Fruit fly (Drosophila melanogaster) whole organism, embryonic: ENCODE data around the gene CG14196.

ENCODE experiments used
- Ada2b ChIP-seq: fragments of 200-800 bp; sonication (Bioruptor generic); IDR thresholded peaks from 2 replicates; pipeline ENCODE4 v1.3.6; 2022; ENCODE audit warnings: missing biosample characterization, missing genetic modification characterization
- Antp ChIP-seq: fragments of 200-800 bp; sonication (Bioruptor generic); optimal IDR thresholded peaks from 3 replicates; lab custom pipeline; 2016; ENCODE audit warnings: missing biosample characterization, missing genetic modification characterization
- Asciz ChIP-seq: fragments of 200-800 bp; sonication (Bioruptor generic); optimal IDR thresholded peaks from 2 replicates; lab custom pipeline; 2017; ENCODE audit warnings: missing biosample characterization, mild to moderate bottlenecking, missing genetic modification characterization, missing genetic modification reagents
- CG10274 ChIP-seq: fragments of 200-800 bp; sonication (Bioruptor generic); optimal IDR thresholded peaks from 3 replicates; lab custom pipeline; 2017; ENCODE audit warnings: missing biosample characterization, mild to moderate bottlenecking, missing genetic modification characterization
- CG11247 ChIP-seq: fragments of 200-800 bp; sonication (Bioruptor generic); IDR thresholded peaks from 2 replicates; pipeline ENCODE4 v1.3.6; 2022; ENCODE audit warnings: missing biosample characterization, missing genetic modification characterization
- CG11504 ChIP-seq: fragments of 200-800 bp; sonication (Bioruptor generic); optimal IDR thresholded peaks from 3 replicates; lab custom pipeline; 2019; ENCODE audit warnings: missing biosample characterization, mild to moderate bottlenecking, missing genetic modification characterization, moderate library complexity
- CG12071 ChIP-seq: fragments of 200-800 bp; sonication (Bioruptor generic); optimal IDR thresholded peaks from 3 replicates; lab custom pipeline; 2018; ENCODE audit warnings: missing biosample characterization, mild to moderate bottlenecking, missing genetic modification characterization
- CG14014 ChIP-seq: fragments of 200-800 bp; sonication (Bioruptor generic); IDR thresholded peaks from 2 replicates; pipeline ENCODE4 v1.3.6; 2022; ENCODE audit warnings: missing biosample characterization, missing genetic modification characterization
- CG17829 ChIP-seq: fragments of 200-800 bp; optimal IDR thresholded peaks from 2 replicates; lab custom pipeline; 2019; ENCODE audit warnings: missing biosample characterization, mild to moderate bottlenecking, missing genetic modification characterization, moderate library complexity
- CG18262 ChIP-seq: fragments of 200-800 bp; optimal IDR thresholded peaks from 3 replicates; lab custom pipeline; 2019; ENCODE audit warnings: missing biosample characterization, mild to moderate bottlenecking, missing genetic modification characterization, moderate library complexity
- CG3281 ChIP-seq: fragments of 200-800 bp; sonication (Bioruptor generic); optimal IDR thresholded peaks from 3 replicates; lab custom pipeline; 2017; ENCODE audit warnings: missing biosample characterization, mild to moderate bottlenecking, missing genetic modification characterization
- CG3407 ChIP-seq: fragments of 200-800 bp; sonication (Bioruptor generic); optimal IDR thresholded peaks from 2 replicates; lab custom pipeline; 2018; ENCODE audit warnings: missing biosample characterization, mild to moderate bottlenecking, missing genetic modification characterization
- CG34422 ChIP-seq: fragments of 200-800 bp; sonication (Bioruptor generic); IDR thresholded peaks from 3 replicates; pipeline ENCODE4 v1.3.6; 2022; ENCODE audit warnings: missing biosample characterization, missing genetic modification characterization
- CG3995 ChIP-seq: fragments of 200-800 bp; sonication (Bioruptor generic); optimal IDR thresholded peaks from 3 replicates; lab custom pipeline; 2016; ENCODE audit warnings: missing biosample characterization, missing genetic modification characterization
- CG4404 ChIP-seq: fragments of 200-800 bp; sonication (Bioruptor generic); IDR thresholded peaks from 2 replicates; pipeline ENCODE4 v1.3.6; 2022; ENCODE audit warnings: missing biosample characterization, missing genetic modification characterization
- CG6683 ChIP-seq: fragments of 200-800 bp; sonication (Bioruptor generic); optimal IDR thresholded peaks from 2 replicates; lab custom pipeline; 2017; ENCODE audit warnings: missing biosample characterization, mild to moderate bottlenecking, missing genetic modification characterization, missing genetic modification reagents
- CG7357 ChIP-seq: fragments of 200-800 bp; sonication (Bioruptor generic); IDR thresholded peaks from 3 replicates; pipeline ENCODE4 v1.3.6; 2022; ENCODE audit warnings: missing biosample characterization, missing genetic modification characterization
- CG8359 ChIP-seq: fragments of 200-800 bp; sonication (Bioruptor generic); optimal IDR thresholded peaks from 2 replicates; lab custom pipeline; 2017; ENCODE audit warnings: missing biosample characterization, mild to moderate bottlenecking, missing genetic modification characterization, borderline replicate concordance
- CG9876 ChIP-seq: fragments of 200-800 bp; sonication (Bioruptor generic); optimal IDR thresholded peaks from 2 replicates; lab custom pipeline; 2016; ENCODE audit warnings: missing biosample characterization, missing genetic modification characterization
- CrebB ChIP-seq: fragments of 200-800 bp; sonication (Bioruptor generic); optimal IDR thresholded peaks from 3 replicates; lab custom pipeline; 2018; ENCODE audit warnings: missing biosample characterization, mild to moderate bottlenecking, missing genetic modification characterization
- Doc2 ChIP-seq: fragments of 200-800 bp; sonication (Bioruptor generic); IDR thresholded peaks from 2 replicates; pipeline ENCODE4 v1.3.6; 2022; ENCODE audit warnings: missing biosample characterization, missing genetic modification characterization
- Dp ChIP-seq: fragments of 200-800 bp; sonication (Bioruptor generic); optimal IDR thresholded peaks from 2 replicates; lab custom pipeline; 2018; ENCODE audit warnings: missing biosample characterization, mild to moderate bottlenecking, missing genetic modification characterization, moderate library complexity
- Eip74EF ChIP-seq, 2 experiments: fragments of 200-800 bp in 1 of 2; fragments of >200 bp in 1 of 2; sonication (Bioruptor generic) in 1 of 2; optimal IDR thresholded peaks; 2 replicates each; lab custom pipeline; 2017 to 2019; ENCODE audit warnings: missing biosample characterization in 2 of 2, missing genetic modification characterization in 2 of 2, mild to moderate bottlenecking in 1 of 2, moderate library complexity in 1 of 2
- Fer3 ChIP-seq: fragments of 200-800 bp; sonication (Bioruptor generic); optimal IDR thresholded peaks from 2 replicates; lab custom pipeline; 2018; ENCODE audit warnings: missing biosample characterization, mild to moderate bottlenecking, missing genetic modification characterization, moderate library complexity
- Hsf ChIP-seq: fragments of 200-800 bp; sonication (Bioruptor generic); optimal IDR thresholded peaks from 3 replicates; lab custom pipeline; 2016; ENCODE audit warnings: missing biosample characterization, missing genetic modification characterization
- MESR4 ChIP-seq: fragments of 200-800 bp; sonication (Bioruptor generic); optimal IDR thresholded peaks from 2 replicates; lab custom pipeline; 2018; ENCODE audit warnings: missing biosample characterization, mild to moderate bottlenecking, missing genetic modification characterization, moderate library complexity
- Oaz ChIP-seq: fragments of 200-800 bp; sonication (Bioruptor generic); IDR thresholded peaks from 2 replicates; pipeline ENCODE4 v1.3.6; 2022; ENCODE audit warnings: missing biosample characterization, missing genetic modification characterization
- Poxn ChIP-seq: fragments of 200-800 bp; sonication (Bioruptor generic); IDR thresholded peaks from 2 replicates; pipeline ENCODE4 v1.3.6; 2022; ENCODE audit warnings: missing biosample characterization, missing genetic modification characterization
- Ptx1 ChIP-seq: fragments of 200-800 bp; sonication (Bioruptor generic); IDR thresholded peaks from 2 replicates; pipeline ENCODE4 v1.3.6; 2022; ENCODE audit warnings: missing biosample characterization, missing genetic modification characterization
- Xrp1 ChIP-seq: fragments of 200-800 bp; sonication (Bioruptor generic); IDR thresholded peaks from 2 replicates; pipeline ENCODE4 v1.3.6; 2022; ENCODE audit warnings: missing biosample characterization, missing genetic modification characterization
- ab ChIP-seq: fragments of 200-800 bp; sonication (Bioruptor generic); optimal IDR thresholded peaks from 2 replicates; lab custom pipeline; 2016; ENCODE audit warnings: missing biosample characterization, missing genetic modification characterization
- bbx ChIP-seq: fragments of 200-800 bp; sonication (Bioruptor generic); IDR thresholded peaks from 2 replicates; pipeline ENCODE4 v1.3.6; 2022; ENCODE audit warnings: missing biosample characterization, missing genetic modification characterization; ENCODE audit not compliant: partially characterized antibody
- caup ChIP-seq: fragments of 200-800 bp; sonication (Bioruptor generic); optimal IDR thresholded peaks from 3 replicates; lab custom pipeline; 2017; ENCODE audit warnings: missing biosample characterization, mild to moderate bottlenecking, missing genetic modification characterization, moderate library complexity; ENCODE audit not compliant: severe bottlenecking
- chm ChIP-seq: fragments of 200-800 bp; sonication (Bioruptor generic); IDR thresholded peaks from 2 replicates; pipeline ENCODE4 v1.3.6; 2022; ENCODE audit warnings: missing biosample characterization, missing genetic modification characterization
- dati ChIP-seq: fragments of 200-800 bp; sonication (Bioruptor generic); IDR thresholded peaks from 2 replicates; pipeline ENCODE4 v1.3.6; 2022; ENCODE audit warnings: missing biosample characterization, missing genetic modification characterization
- dpn ChIP-seq, 2 experiments: fragments of 200-800 bp; sonication (Bioruptor generic); optimal IDR thresholded peaks; 3 replicates each; lab custom pipeline; 2016; ENCODE audit warnings: missing biosample characterization in 2 of 2, missing genetic modification characterization in 2 of 2
- esg ChIP-seq: fragments of 200-800 bp; sonication (Bioruptor generic); conservative IDR thresholded peaks from 2 replicates; pipeline ENCODE4 v1.3.6; 2022; ENCODE audit warnings: missing biosample characterization, missing genetic modification characterization
- eve ChIP-seq, 2 experiments: fragments of >200 bp; optimal IDR thresholded peaks; 2 replicates each; lab custom pipeline; 2017; ENCODE audit warnings: missing biosample characterization in 2 of 2, missing genetic modification characterization in 2 of 2
- fd102C ChIP-seq: fragments of 200-800 bp; sonication (Bioruptor generic); optimal IDR thresholded peaks from 2 replicates; lab custom pipeline; 2018; ENCODE audit warnings: missing biosample characterization, mild to moderate bottlenecking, missing genetic modification characterization, moderate library complexity
- fd3F ChIP-seq: fragments of 200-800 bp; sonication (Bioruptor generic); optimal IDR thresholded peaks from 2 replicates; lab custom pipeline; 2018; ENCODE audit warnings: missing biosample characterization, mild to moderate bottlenecking, missing genetic modification characterization, moderate library complexity
- fru ChIP-seq: fragments of >200 bp; optimal IDR thresholded peaks from 2 replicates; lab custom pipeline; 2017
- gfzf ChIP-seq: fragments of 200-800 bp; sonication (Bioruptor generic); optimal IDR thresholded peaks from 2 replicates; lab custom pipeline; 2016; ENCODE audit warnings: missing biosample characterization, mild to moderate bottlenecking, missing genetic modification characterization, moderate library complexity
- jing ChIP-seq: fragments of 200-800 bp; sonication (Bioruptor generic); optimal IDR thresholded peaks from 2 replicates; lab custom pipeline; 2018; ENCODE audit warnings: missing biosample characterization, mild to moderate bottlenecking, missing genetic modification characterization
- kay ChIP-seq: fragments of 200-800 bp; sonication (Bioruptor generic); optimal IDR thresholded peaks from 2 replicates; lab custom pipeline; 2016; ENCODE audit warnings: missing biosample characterization, missing genetic modification characterization
- ken ChIP-seq: fragments of 200-800 bp; sonication (Bioruptor generic); IDR thresholded peaks from 3 replicates; pipeline ENCODE4 v1.3.6; 2022; ENCODE audit warnings: missing biosample characterization, missing genetic modification characterization
- lbe ChIP-seq: fragments of 200-800 bp; sonication (Bioruptor generic); optimal IDR thresholded peaks from 2 replicates; lab custom pipeline; 2016; ENCODE audit warnings: missing biosample characterization, mild to moderate bottlenecking, missing genetic modification characterization
- p53 ChIP-seq: fragments of 200-800 bp; sonication (Bioruptor generic); optimal IDR thresholded peaks from 2 replicates; lab custom pipeline; 2016; ENCODE audit warnings: missing biosample characterization, missing genetic modification characterization
- phol ChIP-seq: fragments of 200-800 bp; sonication (Bioruptor generic); optimal IDR thresholded peaks from 3 replicates; lab custom pipeline; 2018; ENCODE audit warnings: missing biosample characterization, mild to moderate bottlenecking, missing genetic modification characterization, moderate library complexity
- tio ChIP-seq: fragments of 200-800 bp; sonication (Bioruptor generic); optimal IDR thresholded peaks from 2 replicates; lab custom pipeline; 2017; ENCODE audit warnings: missing biosample characterization, missing genetic modification characterization, inconsistent platforms
- wek ChIP-seq: fragments of 200-800 bp; sonication (Bioruptor generic); optimal IDR thresholded peaks from 3 replicates; lab custom pipeline; 2018; ENCODE audit warnings: missing biosample characterization, mild to moderate bottlenecking, missing genetic modification characterization, moderate library complexity
- zfh2 ChIP-seq: fragments of 200-800 bp; sonication (Bioruptor generic); optimal IDR thresholded peaks from 2 replicates; lab custom pipeline; 2016; ENCODE audit warnings: missing biosample characterization, missing genetic modification characterization

The CG14196 gene

DNA sequence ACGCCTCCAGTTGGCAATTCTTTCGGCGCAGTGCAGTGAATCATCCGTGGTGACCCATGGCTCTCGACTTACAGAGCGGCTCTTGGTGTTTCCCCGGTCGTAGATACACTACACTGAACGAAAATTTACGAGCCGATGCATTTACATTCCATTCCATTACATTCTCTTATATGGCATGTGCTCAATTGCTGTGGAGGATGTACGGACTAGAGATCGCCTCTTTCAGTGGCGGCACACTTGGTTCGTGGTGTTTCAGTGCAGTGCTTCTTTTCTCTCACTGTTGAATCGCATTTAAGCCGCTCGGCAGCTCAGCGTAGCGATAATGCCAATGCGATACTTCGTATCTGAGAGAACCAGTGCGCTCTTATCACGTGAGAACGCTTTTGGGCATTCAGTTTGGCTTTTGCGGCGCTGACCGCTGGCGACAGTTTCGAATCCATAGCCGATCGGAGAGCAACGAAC, 54.0 kb downstream of the CG14196 start, which contains the start of gene Mec2 (continued):
- TF ChIP-seq tio (GFP tag; lab: Kevin White, UChicago) (no peak), CG9876 (GFP tag; lab: Kevin White, UChicago) (no peak), CG12071 (GFP tag; lab: Kevin White, UChicago) (peak; percentile 12), CG4404 (GFP tag; lab: Robert Waterston, UW) (no peak), Oaz (peak; percentile 31; the same call in 1 of the 2 replicates), wek (GFP tag; lab: Kevin White, UChicago) (peak; percentile 8), CG14014 (GFP tag; lab: Robert Waterston, UW) (peak; percentile 57), CG3281 (GFP tag; lab: Kevin White, UChicago) (no peak), CG6683 (GFP tag; lab: Kevin White, UChicago) (no peak), ab (GFP tag; lab: Kevin White, UChicago) (peak; percentile 2), CG3995 (GFP tag; lab: Kevin White, UChicago) (no peak), lbe (GFP tag; lab: Kevin White, UChicago) (peak; percentile 44), Dp (GFP tag; lab: Kevin White, UChicago) (no peak), bbx (GFP tag; lab: Robert Waterston, UW) (no peak), Doc2 (GFP tag; lab: Robert Waterston, UW) (no peak), CG10274 (GFP tag; lab: Kevin White, UChicago) (no peak), dpn (GFP tag; optimal IDR thresholded peaks at IDR 0.05; lab: Kevin White, UChicago) (peak; percentile 9 to 79), kay (GFP tag; lab: Kevin White, UChicago) (peak; percentile 59), MESR4 (GFP tag; lab: Kevin White, UChicago) (no peak), fru (lab: Kevin White, UChicago) (no peak), CG11247 (GFP tag; lab: Robert Waterston, UW) (no peak), CG18262 (peak; percentile 33), chm (GFP tag; lab: Robert Waterston, UW) (peak; percentile 62; the same call in 1 of the 2 replicates), eve (GFP tag; optimal IDR thresholded peaks at IDR 0.05; lab: Kevin White, UChicago) (no peak), dati (no peak), Asciz (no peak), CG34422 (GFP tag; lab: Robert Waterston, UW) (peak; percentile 32; the same call in 1 of the 3 replicates), Eip74EF (GFP tag; optimal IDR thresholded peaks at IDR 0.05; lab: Kevin White, UChicago) (peak in 1 of 2 experiments; percentile 19), jing (GFP tag; lab: Kevin White, UChicago) (peak; percentile 38), caup (GFP tag; lab: Kevin White, UChicago) (no peak), CG8359 (GFP tag; lab: Kevin White, UChicago) (no peak), CrebB (tag; lab: Kevin White, UChicago) (peak; percentile 29), gfzf (GFP tag; lab: Kevin White, UChicago) (no peak), Fer3 (tag; lab: Kevin White, UChicago) (no peak), Ptx1 (GFP tag; lab: Robert Waterston, UW) (peak; percentile 71), fd102C (GFP tag; lab: Kevin White, UChicago) (no peak), zfh2 (peak; percentile 60), Xrp1 (GFP tag; lab: Robert Waterston, UW) (peak; percentile 64; the same call in 1 of the 2 replicates), phol (tag; lab: Kevin White, UChicago) (peak; percentile 18), esg (GFP tag; lab: Robert Waterston, UW) (peak; percentile 58), CG7357 (GFP tag; lab: Robert Waterston, UW) (0 out of 3 replicates have a peak, but pooled peaks have one; percentile 41), fd3F (no peak), ken (GFP tag; lab: Robert Waterston, UW) (peak; percentile 73), Hsf (GFP tag; lab: Kevin White, UChicago) (peak; percentile 40), CG3407 (GFP tag; lab: Kevin White, UChicago) (peak; percentile 19), Antp (GFP tag; lab: Kevin White, UChicago) (peak; percentile 54), Ada2b (peak; percentile 37; the same call in 1 of the 2 replicates), Poxn (GFP tag; lab: Robert Waterston, UW) (no peak), p53 (GFP tag; lab: Kevin White, UChicago) (no peak), CG11504 (tag; lab: Kevin White, UChicago) (no peak), CG17829 (peak; percentile 12)
